Fruit fly (Drosophila melanogaster) whole organism: Measurements from ENCODE around the gene CG42449.

Source experiments
- CG8478 ChIP-seq: fragments of >200 bp; optimal IDR thresholded peaks from 2 replicates; lab custom pipeline; 2018; ENCODE audit warnings: inconsistent platforms
- Dll ChIP-seq: fragments of >200 bp; optimal IDR thresholded peaks from 2 replicates; lab custom pipeline; 2017
- EcR ChIP-seq, 2 experiments: fragments of >200 bp; optimal IDR thresholded peaks; 2 replicates each; lab custom pipeline; 2017; ENCODE audit warnings: missing biosample characterization in 2 of 2, missing genetic modification characterization in 2 of 2, missing genetic modification reagents in 2 of 2
- pan ChIP-seq: fragments of >200 bp; optimal IDR thresholded peaks from 2 replicates; lab custom pipeline; 2017
- psq ChIP-seq: fragments of >200 bp; optimal IDR thresholded peaks from 2 replicates; lab custom pipeline; 2017
- usp ChIP-seq: fragments of >200 bp; optimal IDR thresholded peaks from 2 replicates; lab custom pipeline; 2017; ENCODE audit warnings: missing biosample characterization, missing genetic modification characterization, mixed read lengths

CG42449 gene

dm6 chrX:5689417-5690215 is 6.6 kb downstream of the CG42449 start, which contains the start of the genes PGAP1 and cv:
Gene PGAP1, minus strand, starts transcription at chrX:5689473.
Gene cv, plus strand, starts transcription at chrX:5690002.
- TF ChIP-seq CG8478 (lab: Kevin White, UChicago): no peak
- TF ChIP-seq EcR (GFP tag; optimal IDR thresholded peaks at IDR 0.05; lab: Kevin White, UChicago): no peak
- TF ChIP-seq Dll (lab: Kevin White, UChicago): no peak
- no peak for TF ChIP-seq usp (GFP tag; lab: Kevin White, UChicago)
- no peak for TF ChIP-seq psq (lab: Kevin White, UChicago)
- TF ChIP-seq pan: no peak

dm6 chrX:5690216-5690523 is 7.1 kb downstream of the CG42449 start:
- TF ChIP-seq CG8478 (lab: Kevin White, UChicago) (no peak), EcR (GFP tag; optimal IDR thresholded peaks at IDR 0.05; lab: Kevin White, UChicago) (no peak), pan (no peak), psq (lab: Kevin White, UChicago) (no peak), Dll (lab: Kevin White, UChicago) (no peak), usp (GFP tag; lab: Kevin White, UChicago) (no peak)

DNA sequence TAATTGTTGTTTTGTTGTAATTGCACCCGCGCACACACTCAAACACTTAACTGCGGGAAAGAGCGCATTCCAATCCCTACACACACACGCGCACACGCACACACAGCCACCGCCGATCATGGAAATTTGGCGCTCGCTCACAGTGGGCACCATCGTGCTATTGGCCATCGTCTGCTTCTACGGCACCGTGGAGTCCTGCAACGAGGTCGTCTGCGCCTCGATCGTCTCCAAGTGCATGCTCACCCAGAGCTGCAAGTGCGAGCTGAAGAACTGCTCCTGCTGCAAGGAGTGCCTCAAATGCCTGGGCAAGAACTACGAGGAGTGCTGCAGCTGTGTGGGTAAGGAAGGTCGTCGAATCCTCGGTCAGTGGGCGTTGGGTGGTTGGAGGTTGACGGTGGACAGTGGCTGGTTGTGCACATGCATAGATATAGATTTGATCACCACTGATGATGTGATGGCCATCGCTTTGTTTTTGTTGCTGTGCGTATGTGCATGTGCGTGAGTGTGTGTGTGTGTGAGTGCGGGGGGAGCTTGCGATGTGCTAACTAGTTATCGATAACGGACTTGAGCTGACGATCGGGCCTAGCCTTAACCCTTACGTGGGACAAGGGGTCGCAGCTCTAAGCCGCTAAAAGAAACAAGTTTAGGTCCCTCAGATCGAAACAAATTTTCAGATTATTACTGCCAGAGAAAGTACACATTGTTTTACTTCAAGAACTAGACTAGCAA is 7.8 kb downstream of the CG42449 start:
- no peak for TF ChIP-seq CG8478 (lab: Kevin White, UChicago)
- no peak for TF ChIP-seq pan
- TF ChIP-seq usp (GFP tag; lab: Kevin White, UChicago): no peak
- TF ChIP-seq Dll (lab: Kevin White, UChicago): no peak
- no peak for TF ChIP-seq psq (lab: Kevin White, UChicago)
- TF ChIP-seq EcR (GFP tag; optimal IDR thresholded peaks at IDR 0.05; lab: Kevin White, UChicago): no peak

- TF ChIP-seq CG8478 (lab: Kevin White, UChicago): no peak
- no peak for TF ChIP-seq pan
- TF ChIP-seq usp (GFP tag; lab: Kevin White, UChicago): no peak
- TF ChIP-seq psq (lab: Kevin White, UChicago): no peak
- no peak for TF ChIP-seq EcR (GFP tag; optimal IDR thresholded peaks at IDR 0.05; lab: Kevin White, UChicago)
- no peak for TF ChIP-seq Dll (lab: Kevin White, UChicago)
Observed at dm6 chrX:5695035-5695434, 12.0 kb downstream of the CG42449 start, which contains the start of gene CG3149. Gene CG3149, minus strand, starts transcription at chrX:5695205.

DNA sequence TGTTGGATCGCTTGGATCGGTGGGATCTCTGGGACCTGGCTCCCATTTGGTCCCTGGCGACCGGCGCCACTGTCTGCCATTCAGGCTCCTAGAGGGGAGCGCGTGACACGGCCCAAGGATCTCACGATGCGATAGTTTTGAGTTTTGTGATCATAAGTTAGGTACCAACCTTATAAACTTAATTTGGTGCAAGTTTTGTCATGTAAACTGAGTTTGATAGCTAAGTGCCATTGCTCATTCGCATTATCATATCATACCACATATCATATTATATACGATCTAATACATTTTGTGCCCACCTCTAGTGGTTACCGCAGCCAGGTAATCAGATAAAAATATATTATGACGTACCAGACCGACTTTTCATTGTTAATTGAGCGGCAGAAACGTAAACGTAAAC is 12.9 kb downstream of the CG42449 start:
- TF ChIP-seq pan (no peak), EcR (GFP tag; optimal IDR thresholded peaks at IDR 0.05; lab: Kevin White, UChicago) (no peak), CG8478 (lab: Kevin White, UChicago) (no peak), usp (GFP tag; lab: Kevin White, UChicago) (no peak), Dll (lab: Kevin White, UChicago) (no peak), psq (lab: Kevin White, UChicago) (no peak)

dm6 chrX:5696436-5697022 is 13.5 kb downstream of the CG42449 start:
- TF ChIP-seq psq (lab: Kevin White, UChicago): no peak
- TF ChIP-seq usp (GFP tag; lab: Kevin White, UChicago): no peak
- no peak for TF ChIP-seq Dll (lab: Kevin White, UChicago)
- no peak for TF ChIP-seq CG8478 (lab: Kevin White, UChicago)
- TF ChIP-seq EcR (GFP tag; optimal IDR thresholded peaks at IDR 0.05; lab: Kevin White, UChicago): no peak
- no peak for TF ChIP-seq pan

DNA sequence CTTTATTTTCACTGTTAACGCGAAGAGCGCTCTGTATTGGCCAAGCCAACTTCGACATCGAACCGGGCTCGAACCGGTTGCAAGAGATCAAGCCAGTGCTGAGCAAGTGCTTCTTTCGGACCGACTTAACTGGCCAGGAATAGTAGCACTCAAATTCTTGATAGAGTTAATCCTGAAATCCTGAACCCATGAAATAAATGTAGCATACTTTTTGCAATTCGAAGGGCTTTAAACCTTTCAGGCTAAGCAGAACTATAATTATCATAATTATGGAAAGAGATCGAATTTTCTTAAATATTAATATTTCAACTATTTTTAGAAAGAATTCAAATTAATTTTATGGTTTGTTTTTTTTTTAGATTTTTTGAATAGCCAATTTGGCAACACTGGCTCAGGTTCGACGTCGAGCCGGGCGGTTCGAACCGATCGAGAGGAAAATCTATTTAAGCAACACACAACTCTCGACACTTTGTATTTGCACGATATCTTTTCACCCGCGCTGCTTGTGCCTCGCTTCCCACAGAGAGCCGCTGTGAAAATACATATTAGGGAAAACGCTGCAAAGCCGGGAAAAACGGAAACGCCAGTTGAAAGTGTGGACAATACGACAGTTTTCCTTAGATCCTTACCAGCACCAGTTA is 15.2 kb downstream of the CG42449 start, which contains the start of gene AdamTS-B:
TSS of gene AdamTS-B (plus strand) at position 471 of the 641 bp plus-strand sequence.
- TF ChIP-seq psq (lab: Kevin White, UChicago): no peak
- no peak for TF ChIP-seq Dll (lab: Kevin White, UChicago)
- no peak for TF ChIP-seq CG8478 (lab: Kevin White, UChicago)
- no peak for TF ChIP-seq EcR (GFP tag; optimal IDR thresholded peaks at IDR 0.05; lab: Kevin White, UChicago)
- no peak for TF ChIP-seq usp (GFP tag; lab: Kevin White, UChicago)
- no peak for TF ChIP-seq pan

DNA sequence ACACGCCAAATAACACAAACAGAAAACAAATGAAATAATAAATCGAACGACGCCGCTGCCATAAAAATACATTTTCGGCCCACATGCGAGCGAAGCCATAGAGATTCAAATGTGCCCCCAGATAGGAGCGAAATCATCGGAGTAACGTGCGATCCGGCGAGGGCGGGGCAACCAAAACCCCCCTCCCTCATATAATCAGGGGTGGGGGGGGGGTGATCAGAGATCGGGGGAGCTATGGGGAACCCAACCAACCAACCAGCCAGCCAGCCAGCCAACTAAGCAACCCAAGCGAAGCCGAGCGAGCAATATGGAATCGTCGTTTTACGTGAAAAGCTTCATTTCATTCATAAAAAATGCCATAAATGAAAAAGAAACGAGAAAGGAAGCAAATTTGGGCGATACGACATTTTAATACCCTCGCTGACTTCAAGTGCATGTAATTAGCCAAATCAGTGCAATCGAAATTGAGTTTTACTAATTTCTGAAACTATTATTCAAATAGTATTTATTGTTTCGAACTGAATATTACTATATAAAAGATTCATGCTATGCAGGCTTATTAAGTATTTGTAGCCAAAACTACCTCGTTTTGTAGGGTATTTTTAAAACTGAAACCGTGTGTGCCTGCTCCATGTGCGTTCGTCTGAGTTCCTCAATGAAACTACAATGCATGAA is 16.9 kb downstream of the CG42449 start:
- no peak for TF ChIP-seq EcR (GFP tag; optimal IDR thresholded peaks at IDR 0.05; lab: Kevin White, UChicago)
- no peak for TF ChIP-seq psq (lab: Kevin White, UChicago)
- TF ChIP-seq Dll (lab: Kevin White, UChicago): no peak
- peak; percentile 70 for TF ChIP-seq pan

- TF ChIP-seq psq (lab: Kevin White, UChicago) (no peak), usp (GFP tag; lab: Kevin White, UChicago) (no peak), EcR (GFP tag; optimal IDR thresholded peaks at IDR 0.05; lab: Kevin White, UChicago) (no peak), CG8478 (lab: Kevin White, UChicago) (no peak), pan (no peak), Dll (lab: Kevin White, UChicago) (no peak)
Observed at dm6 chrX:5705097-5705496, 22.1 kb downstream of the CG42449 start.

dm6 chrX:5705899-5706312 is 22.9 kb downstream of the CG42449 start:
- no peak for TF ChIP-seq EcR (GFP tag; optimal IDR thresholded peaks at IDR 0.05; lab: Kevin White, UChicago)
- TF ChIP-seq pan: no peak
- TF ChIP-seq usp (GFP tag; lab: Kevin White, UChicago): no peak
- no peak for TF ChIP-seq CG8478 (lab: Kevin White, UChicago)
- TF ChIP-seq Dll (lab: Kevin White, UChicago): no peak
- no peak for TF ChIP-seq psq (lab: Kevin White, UChicago)
